Fruit fly (Drosophila melanogaster): ENCODE data around the gene CG3397.

The CG3397 gene

DNA sequence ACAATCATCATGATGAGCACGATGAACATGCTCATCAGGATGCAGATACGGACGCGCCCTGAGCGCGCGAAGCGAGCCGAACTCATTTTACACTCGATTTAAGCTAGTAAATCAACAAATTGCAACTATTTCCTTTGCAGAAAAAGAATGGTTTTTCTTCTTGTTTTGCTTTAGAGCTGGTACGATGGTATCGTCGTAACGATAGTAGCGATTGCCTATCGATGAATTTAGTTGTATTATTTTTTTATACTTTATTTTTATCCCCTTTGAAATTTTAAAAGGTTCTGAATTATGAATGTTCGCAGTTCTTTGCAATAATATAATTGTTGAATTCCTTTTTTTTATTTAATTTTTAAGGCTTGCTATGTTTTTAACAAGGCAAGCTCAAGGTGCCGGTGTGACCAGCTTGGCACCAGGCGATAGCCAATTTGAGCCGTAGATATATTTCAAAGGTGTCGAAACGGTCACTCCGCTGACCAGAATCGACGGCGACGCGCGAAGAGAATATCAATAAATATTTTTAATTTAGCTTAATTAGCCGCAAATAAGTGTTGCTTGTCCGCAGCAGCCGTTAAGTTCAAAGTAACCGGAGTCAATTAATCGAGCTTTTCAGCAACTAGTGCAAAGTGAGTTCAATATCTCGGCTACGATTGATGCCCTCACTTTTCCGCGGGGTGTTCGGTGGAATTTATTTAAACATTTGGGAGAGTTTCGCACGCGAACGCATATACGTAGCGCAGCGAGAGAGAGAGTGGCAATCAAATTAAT, 16.9 kb downstream of the CG3397 start, which contains the start of the genes CG12213 and GC1 (continued):
- TF ChIP-seq CG8290 (GFP tag; optimal IDR thresholded peaks at IDR 0.05) (peak; percentile 83), CG8290 (tag; optimal IDR thresholded peaks at IDR 0.05) (peak; percentile 32 to 64), NFAT (GFP tag; IDR thresholded peaks at IDR 0.05) (0 out of 2 replicates have a peak, but pooled peaks have one; percentile 28), Bgb (GFP tag; IDR thresholded peaks at IDR 0.05; ENCODE audit: partially characterized antibody) (peak; percentile 98), CG12659 (GFP tag; optimal IDR thresholded peaks at IDR 0.05) (peak; percentile 83), HLH4C (GFP tag; IDR thresholded peaks at IDR 0.05; ENCODE audit: partially characterized antibody) (peak; percentile 97), CG15696 (tag; optimal IDR thresholded peaks at IDR 0.05) (peak; percentile 16), CG33213 (GFP tag; optimal IDR thresholded peaks at IDR 0.05) (peak; percentile 49), hb (GFP tag; IDR thresholded peaks at IDR 0.05; ENCODE audit: partially characterized antibody) (peak; percentile 98), Dll (GFP tag; IDR thresholded peaks at IDR 0.05; ENCODE audit: partially characterized antibody) (peak; percentile 99), Ets97D (GFP tag; optimal IDR thresholded peaks at IDR 0.05) (peak; percentile 68), cad (GFP tag; optimal IDR thresholded peaks at IDR 0.05) (peak; percentile 1), h (optimal IDR thresholded peaks at IDR 0.05) (no peak), CG2120 (GFP tag; optimal IDR thresholded peaks at IDR 0.05) (peak; percentile 50), CG30403 (GFP tag; optimal IDR thresholded peaks at IDR 0.05) (peak; percentile 44), Dek (tag; optimal IDR thresholded peaks at IDR 0.05) (peak; percentile 56), CG14860 (GFP tag; IDR thresholded peaks at IDR 0.05; ENCODE audit: partially characterized antibody) (peak; percentile 99), ewg (GFP tag; optimal IDR thresholded peaks at IDR 0.05) (peak; percentile 8), chinmo (GFP tag; IDR thresholded peaks at IDR 0.05; ENCODE audit: partially characterized antibody) (peak; percentile 97), CG8359 (GFP tag; optimal IDR thresholded peaks at IDR 0.05; ENCODE audit: borderline replicate concordance) (no peak), CG5245 (GFP tag; optimal IDR thresholded peaks at IDR 0.05) (no peak), CG42726 (GFP tag; IDR thresholded peaks at IDR 0.05; ENCODE audit: partially characterized antibody) (peak; percentile 97), crol (GFP tag; IDR thresholded peaks at IDR 0.05) (peak; percentile 72), CG8388 (GFP tag; optimal IDR thresholded peaks at IDR 0.05) (peak; percentile 4), Oaz (GFP tag; IDR thresholded peaks at IDR 0.05) (no peak), inv (GFP tag; IDR thresholded peaks at IDR 0.05; ENCODE audit: partially characterized antibody) (peak; percentile 99), CG1602 (GFP tag; optimal IDR thresholded peaks at IDR 0.05) (no peak), CG34422 (GFP tag; IDR thresholded peaks at IDR 0.05) (0 out of 3 replicates have a peak, but pooled peaks have one; percentile 12), Hr3 (GFP tag; optimal IDR thresholded peaks at IDR 0.05) (peak; percentile 33), CG13287 (GFP tag; IDR thresholded peaks at IDR 0.05; ENCODE audit: partially characterized antibody) (peak; percentile 99), emc (GFP tag; optimal IDR thresholded peaks at IDR 0.05) (no peak), Nf-YA (GFP tag; IDR thresholded peaks at IDR 0.05) (no peak), CG9215 (GFP tag; IDR thresholded peaks at IDR 0.05) (no peak), BEAF-32 (GFP tag; optimal IDR thresholded peaks at IDR 0.05) (peak; percentile 99), da (GFP tag; optimal IDR thresholded peaks at IDR 0.05) (no peak), CHES-1-like (GFP tag; optimal IDR thresholded peaks at IDR 0.05) (peak; percentile 53), tll (GFP tag; optimal IDR thresholded peaks at IDR 0.05) (peak in 1 of 2 experiments; percentile 4), gcm2 (GFP tag; optimal IDR thresholded peaks at IDR 0.05) (no peak), CG3847 (GFP tag; IDR thresholded peaks at IDR 0.05) (peak; percentile 69), HmgD (GFP tag; optimal IDR thresholded peaks at IDR 0.05) (peak; percentile 23), CG13424 (tag; optimal IDR thresholded peaks at IDR 0.05) (peak; percentile 4), Asciz (GFP tag; optimal IDR thresholded peaks at IDR 0.05) (no peak), jing (GFP tag; optimal IDR thresholded peaks at IDR 0.05) (no peak), HmgZ (tag; optimal IDR thresholded peaks at IDR 0.05) (peak; percentile 21), CG4854 (GFP tag; optimal IDR thresholded peaks at IDR 0.05) (peak; percentile 45), Doc3 (GFP tag; IDR thresholded peaks at IDR 0.05; ENCODE audit: partially characterized antibody) (peak; percentile 99), gsb-n (tag; optimal IDR thresholded peaks at IDR 0.05) (peak; percentile 34), Opbp (GFP tag; IDR thresholded peaks at IDR 0.05; ENCODE audit: partially characterized antibody) (peak; percentile 97)
